Worm (Caenorhabditis elegans) whole organism, young adult: Measurements from ENCODE around the gene ccpp-6.

ENCODE experiments used
- F39B2.1 ChIP-seq: fragments of 200-800 bp; sonication (Bioruptor generic); IDR thresholded peaks from 2 replicates; pipeline ENCODE4 v1.3.6; 2022; ENCODE audit warnings: missing genetic modification reagents, missing genetic modification characterization, missing compliant biosample characterization
- F52B5.7 ChIP-seq: sonication (generic microtip); optimal IDR thresholded peaks from 2 replicates; lab custom pipeline; 2016; ENCODE audit warnings: mild to moderate bottlenecking, missing genetic modification characterization, missing compliant biosample characterization
- F57A8.1 ChIP-seq: fragments of 200-800 bp; sonication (Bioruptor generic); optimal IDR thresholded peaks from 2 replicates; lab custom pipeline; 2018; ENCODE audit warnings: mild to moderate bottlenecking, missing genetic modification characterization, moderate library complexity, missing compliant biosample characterization
- K12H6.12 ChIP-seq: fragments of 200-800 bp; sonication (Bioruptor generic); optimal IDR thresholded peaks from 2 replicates; lab custom pipeline; 2018; ENCODE audit warnings: mild to moderate bottlenecking, missing genetic modification characterization, missing compliant biosample characterization
- Y79H2A.3 ChIP-seq: fragments of 200-800 bp; sonication (Bioruptor generic); conservative IDR thresholded peaks from 2 replicates; pipeline ENCODE4 v1.3.6; 2022; ENCODE audit warnings: missing genetic modification reagents, missing genetic modification characterization, missing compliant biosample characterization
- akir-1 ChIP-seq: fragments of 200-800 bp; sonication (Bioruptor generic); optimal IDR thresholded peaks from 2 replicates; lab custom pipeline; 2018; ENCODE audit warnings: mild to moderate bottlenecking, missing genetic modification characterization, moderate library complexity, missing compliant biosample characterization
- ama-1 ChIP-seq, 3 experiments: fragments of 150-350 bp in 1 of 3; sonication (generic microtip) in 2 of 3; optimal IDR thresholded peaks; 2 replicates each; lab custom pipeline; 2014 to 2018; ENCODE audit warnings: missing biosample characterization in 2 of 3, missing genetic modification characterization in 2 of 3, missing genetic modification reagents in 2 of 3
- aptf-2 ChIP-seq: fragments of 200-800 bp; sonication (Bioruptor generic); conservative IDR thresholded peaks from 2 replicates; pipeline ENCODE4 v1.3.6; 2022; ENCODE audit warnings: missing genetic modification reagents, missing genetic modification characterization, missing compliant biosample characterization
- aptf-3 ChIP-seq: fragments of 200-800 bp; sonication (Bioruptor generic); IDR thresholded peaks from 2 replicates; pipeline ENCODE4 v1.3.6; 2022; ENCODE audit warnings: missing genetic modification characterization, missing compliant biosample characterization
- bed-1 ChIP-seq: fragments of 200-800 bp; sonication (Bioruptor generic); IDR thresholded peaks from 2 replicates; pipeline ENCODE4 v1.3.6; 2022; ENCODE audit warnings: missing genetic modification reagents, missing genetic modification characterization, missing compliant biosample characterization
- cebp-1 ChIP-seq, 2 experiments: fragments of 200-800 bp in 1 of 2; sonication (Bioruptor generic) in 1 of 2; sonication (generic microtip) in 1 of 2; IDR thresholded peaks in 1 of 2; optimal IDR thresholded peaks in 1 of 2; 2 replicates each; pipeline versions ENCODE4 v1.3.6 to Lab custom; 2017 to 2022; ENCODE audit warnings: missing compliant biosample characterization in 2 of 2, missing genetic modification characterization in 2 of 2, mild to moderate bottlenecking in 1 of 2, missing genetic modification reagents in 1 of 2, moderate library complexity in 1 of 2
- ceh-100 ChIP-seq: fragments of 200-800 bp; sonication (Bioruptor generic); IDR thresholded peaks from 2 replicates; pipeline ENCODE4 v1.3.6; 2022; ENCODE audit warnings: missing genetic modification reagents, missing genetic modification characterization, missing compliant biosample characterization
- ceh-27 ChIP-seq: fragments of 200-800 bp; sonication (Bioruptor generic); optimal IDR thresholded peaks from 2 replicates; lab custom pipeline; 2018; ENCODE audit warnings: mild to moderate bottlenecking, missing genetic modification characterization, moderate library complexity, missing compliant biosample characterization
- chd-7 ChIP-seq: sonication (generic microtip); optimal IDR thresholded peaks from 2 replicates; lab custom pipeline; 2016; ENCODE audit warnings: mild to moderate bottlenecking, missing genetic modification characterization, moderate library complexity, missing compliant biosample characterization
- dox-1 ChIP-seq: fragments of 200-800 bp; sonication (Bioruptor generic); IDR thresholded peaks from 2 replicates; pipeline ENCODE4 v1.3.6; 2022; ENCODE audit warnings: missing genetic modification reagents, missing genetic modification characterization, missing compliant biosample characterization
- egl-18 ChIP-seq: fragments of 200-800 bp; sonication (Bioruptor generic); IDR thresholded peaks from 2 replicates; pipeline ENCODE4 v1.3.6; 2022; ENCODE audit warnings: missing genetic modification reagents, missing genetic modification characterization, missing compliant biosample characterization
- egl-44 ChIP-seq: fragments of 200-800 bp; sonication (Bioruptor generic); IDR thresholded peaks from 2 replicates; pipeline ENCODE4 v1.3.6; 2022; ENCODE audit warnings: missing genetic modification reagents, missing genetic modification characterization, missing compliant biosample characterization
- fkh-3 ChIP-seq: sonication (generic microtip); optimal IDR thresholded peaks from 2 replicates; lab custom pipeline; 2016; ENCODE audit warnings: mild to moderate bottlenecking, missing genetic modification characterization, missing compliant biosample characterization
- him-1 ChIP-seq: sonication (generic microtip); optimal IDR thresholded peaks from 2 replicates; lab custom pipeline; 2016; ENCODE audit warnings: missing genotype, missing genetic modification reagents, missing genetic modification characterization, missing compliant biosample characterization
- hlh-12 ChIP-seq: sonication (generic microtip); optimal IDR thresholded peaks from 2 replicates; lab custom pipeline; 2016; ENCODE audit warnings: missing genetic modification characterization, missing compliant biosample characterization
- hrde-1 ChIP-seq: sonication (generic microtip); optimal IDR thresholded peaks from 2 replicates; lab custom pipeline; 2016; ENCODE audit warnings: missing genetic modification characterization, mild to moderate bottlenecking, missing compliant biosample characterization, moderate library complexity, missing genotype, missing genetic modification reagents, borderline replicate concordance
- let-607 ChIP-seq, 2 experiments: fragments of 200-800 bp in 1 of 2; sonication (Bioruptor generic) in 1 of 2; sonication (generic microtip) in 1 of 2; optimal IDR thresholded peaks; 2 replicates each; lab custom pipeline; 2016 to 2018; ENCODE audit warnings: mild to moderate bottlenecking in 2 of 2, missing compliant biosample characterization in 2 of 2, missing genetic modification characterization in 2 of 2, moderate library complexity in 2 of 2, missing genotype in 1 of 2
- lin-54 ChIP-seq: fragments of 200-800 bp; sonication (Bioruptor generic); optimal IDR thresholded peaks from 2 replicates; lab custom pipeline; 2018; ENCODE audit warnings: mild to moderate bottlenecking, missing genetic modification characterization, missing compliant biosample characterization
- madf-10 ChIP-seq: sonication (generic microtip); optimal IDR thresholded peaks from 2 replicates; lab custom pipeline; 2016; ENCODE audit warnings: mild to moderate bottlenecking, missing genetic modification characterization, missing compliant biosample characterization
- madf-3 ChIP-seq: fragments of 200-800 bp; sonication (Bioruptor generic); IDR thresholded peaks from 2 replicates; pipeline ENCODE4 v1.3.6; 2022; ENCODE audit warnings: missing genetic modification reagents, missing genetic modification characterization, missing compliant biosample characterization
- madf-6 ChIP-seq: fragments of 200-800 bp; sonication (Bioruptor generic); IDR thresholded peaks from 2 replicates; pipeline ENCODE4 v1.3.6; 2022; ENCODE audit warnings: missing genetic modification reagents, missing genetic modification characterization, missing compliant biosample characterization
- madf-8 ChIP-seq: fragments of 200-800 bp; sonication (Bioruptor generic); conservative IDR thresholded peaks from 2 replicates; pipeline ENCODE4 v1.3.6; 2022; ENCODE audit warnings: missing genetic modification reagents, missing genetic modification characterization, missing compliant biosample characterization
- nfyb-1 ChIP-seq: fragments of 200-800 bp; sonication (Bioruptor generic); IDR thresholded peaks from 2 replicates; pipeline ENCODE4 v1.3.6; 2022; ENCODE audit warnings: missing genetic modification reagents, missing genetic modification characterization, missing compliant biosample characterization
- nhr-179 ChIP-seq: sonication (generic microtip); optimal IDR thresholded peaks from 2 replicates; lab custom pipeline; 2016; ENCODE audit warnings: mild to moderate bottlenecking, missing genetic modification characterization, missing compliant biosample characterization
- pbrm-1 ChIP-seq: fragments of 200-800 bp; sonication (Bioruptor generic); IDR thresholded peaks from 2 replicates; pipeline ENCODE4 v1.3.6; 2022; ENCODE audit warnings: missing genetic modification reagents, missing genetic modification characterization, missing compliant biosample characterization
- pha-4 ChIP-seq: fragments of 150-350 bp; sonication (generic microtip); optimal IDR thresholded peaks from 2 replicates; lab custom pipeline; 2014; ENCODE audit warnings: missing biosample characterization, missing genetic modification reagents, missing genetic modification characterization
- rcor-1 ChIP-seq: fragments of 200-800 bp; sonication (Bioruptor generic); IDR thresholded peaks from 2 replicates; pipeline ENCODE4 v1.3.6; 2022; ENCODE audit warnings: missing genetic modification reagents, missing genetic modification characterization, missing compliant biosample characterization
- snpc-3.4 ChIP-seq: sonication (generic microtip); optimal IDR thresholded peaks from 2 replicates; lab custom pipeline; 2017; ENCODE audit warnings: missing genetic modification characterization, mild to moderate bottlenecking, missing compliant biosample characterization, antibody characterized with exemption, moderate library complexity, missing genotype, missing genetic modification reagents
- zfh-2 ChIP-seq: fragments of 200-800 bp; sonication (Bioruptor generic); conservative IDR thresholded peaks from 2 replicates; pipeline ENCODE4 v1.3.6; 2022; ENCODE audit warnings: missing genetic modification reagents, missing genetic modification characterization, missing compliant biosample characterization
- zim-3 ChIP-seq: sonication (generic microtip); optimal IDR thresholded peaks from 2 replicates; lab custom pipeline; 2017; ENCODE audit warnings: mild to moderate bottlenecking, missing genetic modification characterization, moderate library complexity, missing compliant biosample characterization
- ztf-6 ChIP-seq: fragments of 200-800 bp; sonication (Bioruptor generic); IDR thresholded peaks from 2 replicates; pipeline ENCODE4 v1.3.6; 2022; ENCODE audit warnings: missing genetic modification reagents, missing genetic modification characterization, missing compliant biosample characterization

The ccpp-6 gene

ce11 chrII:5336660-5337494 is 50.2 kb downstream of the ccpp-6 start (continued):
- TF ChIP-seq lin-54 (GFP tag; lab: Kevin White, UChicago) (peak; percentile 30), aptf-3 (GFP tag; lab: Robert Waterston, UW) (no peak), F57A8.1 (GFP tag; lab: Kevin White, UChicago) (no peak), aptf-2 (GFP tag; lab: Robert Waterston, UW) (no peak)

ce11 chrII:5336035-5336376 is 51.1 kb downstream of the ccpp-6 start:
- TF ChIP-seq zim-3 (tag; lab: Kevin White, UChicago), result peak; percentile 68
- TF ChIP-seq ceh-27 (GFP tag; lab: Kevin White, UChicago), result no peak
- TF ChIP-seq nfyb-1 (GFP tag; lab: Robert Waterston, UW), result 0 out of 2 replicates have a peak, but pooled peaks have one; percentile 55
- no peak for TF ChIP-seq ztf-6 (GFP tag; lab: Robert Waterston, UW)
- TF ChIP-seq Y79H2A.3 (GFP tag; lab: Robert Waterston, UW), result no peak
- peak; percentile 32; the same call in 1 of the 2 replicates for TF ChIP-seq rcor-1 (GFP tag; lab: Robert Waterston, UW)
- TF ChIP-seq K12H6.12 (tag; lab: Kevin White, UChicago), result peak; percentile 0
- no peak for TF ChIP-seq hrde-1 (tag; lab: Kevin White, UChicago)
- TF ChIP-seq madf-8 (GFP tag; lab: Robert Waterston, UW), result no peak
- TF ChIP-seq F39B2.1, result no peak
- TF ChIP-seq ceh-100 (GFP tag; lab: Robert Waterston, UW), result 0 out of 2 replicates have a peak, but pooled peaks have one; percentile 15
- TF ChIP-seq nhr-179 (tag; lab: Kevin White, UChicago), result no peak
- TF ChIP-seq hlh-12 (tag; lab: Kevin White, UChicago), result no peak
- peak; percentile 38 for TF ChIP-seq F52B5.7 (tag; lab: Kevin White, UChicago)
- TF ChIP-seq madf-3, result no peak
- TF ChIP-seq fkh-3, result no peak
- TF ChIP-seq snpc-3.4 (tag; lab: Kevin White, UChicago), result no peak
- TF ChIP-seq chd-7 (tag; lab: Kevin White, UChicago), result peak; percentile 24
- 0 out of 2 replicates have a peak, but pooled peaks have one; percentile 27 for TF ChIP-seq madf-6 (GFP tag; lab: Robert Waterston, UW)
- no peak for TF ChIP-seq ama-1 (optimal IDR thresholded peaks at IDR 0.05; lab: Kevin White, UChicago)
- no peak for TF ChIP-seq ama-1 (GFP tag; optimal IDR thresholded peaks at IDR 0.05; lab: Kevin White, UChicago)
- 0 out of 2 replicates have a peak, but pooled peaks have one; percentile 42 for TF ChIP-seq pbrm-1 (GFP tag; lab: Robert Waterston, UW)
- TF ChIP-seq aptf-2 (GFP tag; lab: Robert Waterston, UW), result no peak
- TF ChIP-seq egl-44 (GFP tag; lab: Robert Waterston, UW), result no peak
- peak; percentile 29; the same call in 1 of the 2 replicates for TF ChIP-seq dox-1 (GFP tag; lab: Robert Waterston, UW)
- no peak for TF ChIP-seq cebp-1 (GFP tag; IDR thresholded peaks at IDR 0.05; lab: Robert Waterston, UW)
- peak; percentile 36 for TF ChIP-seq cebp-1 (tag; optimal IDR thresholded peaks at IDR 0.05; lab: Kevin White, UChicago)
- 0 out of 2 replicates have a peak, but pooled peaks have one; percentile 29 for TF ChIP-seq zfh-2 (GFP tag; lab: Robert Waterston, UW)
- no peak for TF ChIP-seq pha-4 (tag; lab: Kevin White, UChicago)
- peak in 1 of 2 experiments; percentile 17 for TF ChIP-seq let-607 (tag; optimal IDR thresholded peaks at IDR 0.05; lab: Kevin White, UChicago)
- no peak for TF ChIP-seq madf-10 (tag; lab: Kevin White, UChicago)
- peak; percentile 35; the same call in 1 of the 2 replicates for TF ChIP-seq egl-18 (GFP tag; lab: Robert Waterston, UW)
- TF ChIP-seq bed-1 (GFP tag; lab: Robert Waterston, UW), result no peak
- TF ChIP-seq akir-1 (GFP tag; lab: Kevin White, UChicago), result no peak
- TF ChIP-seq F57A8.1 (GFP tag; lab: Kevin White, UChicago), result no peak
- no peak for TF ChIP-seq him-1 (tag; lab: Kevin White, UChicago)
